Worm (Caenorhabditis elegans): Measurements from ENCODE around the gene npr-19.

- no peak for TF ChIP-seq nfya-2 (GFP tag; IDR thresholded peaks at IDR 0.05)
- no peak for TF ChIP-seq rpc-1 (optimal IDR thresholded peaks at IDR 0.05)
- TF ChIP-seq rpc-1 (tag; optimal IDR thresholded peaks at IDR 0.05), result no peak
Observed at ce11 chrX:759634-760033, 24.2 kb upstream of the npr-19 start, which contains the start of gene aex-3.
